Worm (Caenorhabditis elegans) whole organism, young adult: Measurements from ENCODE around the gene cpr-4.

ENCODE experiments used
- B0019.2 ChIP-seq: fragments of 200-800 bp; sonication (Bioruptor generic); conservative IDR thresholded peaks from 2 replicates; pipeline ENCODE4 v1.3.6; 2022; ENCODE audit warnings: missing genetic modification reagents, missing genetic modification characterization, missing compliant biosample characterization
- D2030.7 ChIP-seq: fragments of 200-800 bp; sonication (Bioruptor generic); IDR thresholded peaks from 2 replicates; pipeline ENCODE4 v1.3.6; 2022; ENCODE audit warnings: missing genetic modification reagents, missing genetic modification characterization, missing compliant biosample characterization
- F57C9.4 ChIP-seq: sonication (generic microtip); optimal IDR thresholded peaks from 2 replicates; lab custom pipeline; 2017; ENCODE audit warnings: mild to moderate bottlenecking, missing genetic modification characterization, missing compliant biosample characterization
- Y53F4B.3 ChIP-seq: fragments of 200-800 bp; sonication (Bioruptor generic); IDR thresholded peaks from 2 replicates; pipeline ENCODE4 v1.3.6; 2022; ENCODE audit warnings: missing genetic modification reagents, missing genetic modification characterization, missing compliant biosample characterization
- Y53G8AR.9 ChIP-seq: fragments of 200-800 bp; sonication (Bioruptor generic); conservative IDR thresholded peaks from 2 replicates; pipeline ENCODE4 v1.3.6; 2022; ENCODE audit warnings: missing genetic modification reagents, missing genetic modification characterization, missing compliant biosample characterization
- ama-1 ChIP-seq, 3 experiments: fragments of 150-350 bp in 1 of 3; sonication (generic microtip) in 2 of 3; optimal IDR thresholded peaks; 2 replicates each; lab custom pipeline; 2014 to 2018; ENCODE audit warnings: missing biosample characterization in 2 of 3, missing genetic modification characterization in 2 of 3, missing genetic modification reagents in 2 of 3
- aptf-2 ChIP-seq: fragments of 200-800 bp; sonication (Bioruptor generic); conservative IDR thresholded peaks from 2 replicates; pipeline ENCODE4 v1.3.6; 2022; ENCODE audit warnings: missing genetic modification reagents, missing genetic modification characterization, missing compliant biosample characterization
- atf-7 ChIP-seq: sonication (generic microtip); optimal IDR thresholded peaks from 2 replicates; lab custom pipeline; 2017; ENCODE audit warnings: mild to moderate bottlenecking, missing genetic modification characterization, missing compliant biosample characterization
- athp-1 ChIP-seq: sonication (generic microtip); optimal IDR thresholded peaks from 2 replicates; lab custom pipeline; 2017; ENCODE audit warnings: mild to moderate bottlenecking, missing genetic modification characterization, missing compliant biosample characterization
- attf-5 ChIP-seq: fragments of 200-800 bp; sonication (Bioruptor generic); optimal IDR thresholded peaks from 2 replicates; lab custom pipeline; 2018; ENCODE audit warnings: mild to moderate bottlenecking, missing genetic modification characterization, missing compliant biosample characterization
- ceh-58 ChIP-seq: fragments of 200-800 bp; sonication (Bioruptor generic); IDR thresholded peaks from 2 replicates; pipeline ENCODE4 v1.3.6; 2022; ENCODE audit warnings: missing genetic modification characterization, missing compliant biosample characterization
- ceh-79 ChIP-seq: sonication (generic microtip); optimal IDR thresholded peaks from 2 replicates; lab custom pipeline; 2017; ENCODE audit warnings: mild to moderate bottlenecking, missing genetic modification characterization, missing compliant biosample characterization
- dpff-1 ChIP-seq: sonication (generic microtip); optimal IDR thresholded peaks from 2 replicates; lab custom pipeline; 2017; ENCODE audit warnings: mild to moderate bottlenecking, missing genetic modification characterization, missing compliant biosample characterization
- dpl-1 ChIP-seq: fragments of 150-350 bp; optimal IDR thresholded peaks from 2 replicates; lab custom pipeline; 2014; ENCODE audit warnings: missing biosample characterization, missing genetic modification reagents, missing genetic modification characterization
- efl-1 ChIP-seq: fragments of 150-350 bp; optimal IDR thresholded peaks from 2 replicates; lab custom pipeline; 2014; ENCODE audit warnings: missing biosample characterization, missing genetic modification reagents, missing genetic modification characterization
- egl-44 ChIP-seq: fragments of 200-800 bp; sonication (Bioruptor generic); IDR thresholded peaks from 2 replicates; pipeline ENCODE4 v1.3.6; 2022; ENCODE audit warnings: missing genetic modification reagents, missing genetic modification characterization, missing compliant biosample characterization
- ekl-4 ChIP-seq: fragments of 200-800 bp; sonication (Bioruptor generic); IDR thresholded peaks from 2 replicates; pipeline ENCODE4 v1.3.6; 2022; ENCODE audit warnings: missing genetic modification reagents, missing genetic modification characterization, missing compliant biosample characterization
- him-1 ChIP-seq: sonication (generic microtip); optimal IDR thresholded peaks from 2 replicates; lab custom pipeline; 2016; ENCODE audit warnings: missing genotype, missing genetic modification reagents, missing genetic modification characterization, missing compliant biosample characterization
- hmg-1.2 ChIP-seq: fragments of 200-800 bp; sonication (Bioruptor generic); IDR thresholded peaks from 2 replicates; pipeline ENCODE4 v1.3.6; 2022; ENCODE audit warnings: missing genetic modification reagents, missing genetic modification characterization, missing compliant biosample characterization
- hmg-20 ChIP-seq: fragments of 200-800 bp; sonication (Bioruptor generic); IDR thresholded peaks from 2 replicates; pipeline ENCODE4 v1.3.6; 2022; ENCODE audit warnings: missing genetic modification reagents, missing genetic modification characterization, missing compliant biosample characterization
- hsf-1 ChIP-seq: fragments of 200-800 bp; sonication (Bioruptor generic); IDR thresholded peaks from 2 replicates; pipeline ENCODE4 v1.3.6; 2022; ENCODE audit warnings: missing genetic modification reagents, missing genetic modification characterization, missing compliant biosample characterization
- lag-1 ChIP-seq: fragments of 200-800 bp; sonication (Bioruptor generic); IDR thresholded peaks from 2 replicates; pipeline ENCODE4 v1.3.6; 2022; ENCODE audit warnings: missing genetic modification reagents, missing genetic modification characterization, missing compliant biosample characterization
- lin-35 ChIP-seq, 3 experiments: fragments of 150-350 bp in 2 of 3; sonication (generic microtip) in 1 of 3; optimal IDR thresholded peaks; 2 replicates each; lab custom pipeline; 2014 to 2018; ENCODE audit warnings: missing biosample characterization in 3 of 3, missing genetic modification characterization in 3 of 3, missing genetic modification reagents in 3 of 3
- madf-6 ChIP-seq: fragments of 200-800 bp; sonication (Bioruptor generic); IDR thresholded peaks from 2 replicates; pipeline ENCODE4 v1.3.6; 2022; ENCODE audit warnings: missing genetic modification reagents, missing genetic modification characterization, missing compliant biosample characterization
- mcd-1 ChIP-seq: fragments of 200-800 bp; sonication (Bioruptor generic); IDR thresholded peaks from 2 replicates; pipeline ENCODE4 v1.3.6; 2022; ENCODE audit warnings: missing genetic modification reagents, missing genetic modification characterization, missing compliant biosample characterization
- mes-4 ChIP-seq: sonication (generic microtip); optimal IDR thresholded peaks from 2 replicates; lab custom pipeline; 2016; ENCODE audit warnings: missing genotype, missing genetic modification characterization, missing compliant biosample characterization
- nfya-1 ChIP-seq: sonication (generic microtip); optimal IDR thresholded peaks from 2 replicates; lab custom pipeline; 2017; ENCODE audit warnings: antibody characterized with exemption, missing compliant biosample characterization, missing genetic modification characterization, borderline replicate concordance; ENCODE audit not compliant: insufficient read depth
- nfya-2 ChIP-seq: fragments of 200-800 bp; sonication (Bioruptor generic); IDR thresholded peaks from 2 replicates; pipeline ENCODE4 v1.3.6; 2022; ENCODE audit warnings: missing genetic modification reagents, missing genetic modification characterization, missing compliant biosample characterization
- nhr-120 ChIP-seq: fragments of 200-800 bp; sonication (Bioruptor generic); IDR thresholded peaks from 2 replicates; pipeline ENCODE4 v1.3.6; 2022; ENCODE audit warnings: missing genetic modification characterization, missing compliant biosample characterization
- pbrm-1 ChIP-seq: fragments of 200-800 bp; sonication (Bioruptor generic); IDR thresholded peaks from 2 replicates; pipeline ENCODE4 v1.3.6; 2022; ENCODE audit warnings: missing genetic modification reagents, missing genetic modification characterization, missing compliant biosample characterization
- pha-4 ChIP-seq: fragments of 150-350 bp; sonication (generic microtip); optimal IDR thresholded peaks from 2 replicates; lab custom pipeline; 2014; ENCODE audit warnings: missing biosample characterization, missing genetic modification reagents, missing genetic modification characterization
- repo-1 ChIP-seq: sonication (generic microtip); optimal IDR thresholded peaks from 2 replicates; lab custom pipeline; 2017; ENCODE audit warnings: mild to moderate bottlenecking, missing genetic modification characterization, missing compliant biosample characterization
- snpc-1.3 ChIP-seq: sonication (generic microtip); optimal IDR thresholded peaks from 2 replicates; lab custom pipeline; 2017; ENCODE audit warnings: missing genetic modification characterization, mild to moderate bottlenecking, missing compliant biosample characterization, antibody characterized with exemption, moderate library complexity, missing genotype, missing genetic modification reagents; ENCODE audit not compliant: insufficient read depth
- xnd-1 ChIP-seq: sonication (generic microtip); optimal IDR thresholded peaks from 2 replicates; lab custom pipeline; 2016; ENCODE audit warnings: missing genotype, missing genetic modification reagents, missing genetic modification characterization, missing compliant biosample characterization
- zfh-2 ChIP-seq: fragments of 200-800 bp; sonication (Bioruptor generic); conservative IDR thresholded peaks from 2 replicates; pipeline ENCODE4 v1.3.6; 2022; ENCODE audit warnings: missing genetic modification reagents, missing genetic modification characterization, missing compliant biosample characterization
- zim-3 ChIP-seq: sonication (generic microtip); optimal IDR thresholded peaks from 2 replicates; lab custom pipeline; 2017; ENCODE audit warnings: mild to moderate bottlenecking, missing genetic modification characterization, moderate library complexity, missing compliant biosample characterization
- ztf-18 ChIP-seq: sonication (generic microtip); optimal IDR thresholded peaks from 2 replicates; lab custom pipeline; 2016; ENCODE audit warnings: missing genotype, mild to moderate bottlenecking, missing genetic modification characterization, missing compliant biosample characterization
- ztf-26 ChIP-seq: sonication (generic microtip); optimal IDR thresholded peaks from 2 replicates; lab custom pipeline; 2017; ENCODE audit warnings: missing genetic modification characterization, missing compliant biosample characterization

Gene cpr-4

DNA sequence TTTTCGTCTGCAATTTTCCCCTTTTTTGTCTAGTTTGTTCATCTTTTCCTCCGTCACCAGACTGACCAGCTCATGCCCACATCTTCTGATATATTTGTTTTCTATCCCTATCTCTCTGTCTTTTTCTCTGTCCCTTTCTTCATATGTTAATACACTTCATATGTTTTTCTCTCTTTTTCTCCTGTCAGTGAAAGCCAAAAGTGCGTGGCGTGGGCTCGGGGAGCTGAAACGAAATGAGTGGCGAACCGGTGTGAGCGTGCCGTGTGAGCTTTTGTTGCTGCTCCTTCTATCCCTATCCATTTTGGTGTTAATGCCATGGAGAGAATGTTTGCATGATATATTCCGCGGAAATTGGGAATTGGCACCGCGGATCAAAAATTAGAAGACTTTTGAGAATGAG, 17.4 kb downstream of the cpr-4 start:
- TF ChIP-seq xnd-1: no peak
- no peak for TF ChIP-seq hmg-20 (GFP tag; lab: Robert Waterston, UW)
- TF ChIP-seq snpc-1.3 (tag; lab: Kevin White, UChicago): no peak

DNA sequence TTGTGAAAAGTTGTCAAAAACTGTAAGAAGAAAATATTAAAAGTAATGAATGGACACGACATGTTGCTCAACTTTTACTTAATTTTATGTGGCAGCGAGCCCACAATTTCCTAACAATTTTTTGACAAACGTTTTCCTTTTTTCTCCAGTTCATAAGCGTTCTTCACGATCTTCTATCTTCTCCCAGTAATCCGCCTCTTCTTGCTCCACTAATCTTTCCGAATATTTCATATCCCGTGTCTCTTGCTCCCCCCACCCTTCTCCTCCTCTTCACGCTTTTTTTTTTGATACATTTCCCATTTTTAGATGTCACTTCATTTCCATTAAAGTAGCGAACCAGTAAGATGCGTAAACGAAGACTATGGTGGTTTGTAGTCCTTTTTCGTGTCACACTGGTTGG, 18.5 kb downstream of the cpr-4 start, which contains the start of gene scd-2:
scd-2 (plus strand) TSS at position 301 of the 400 bp plus-strand sequence.
- TF ChIP-seq aptf-2 (GFP tag; lab: Robert Waterston, UW) (no peak), ekl-4 (no peak), ama-1 (optimal IDR thresholded peaks at IDR 0.05; lab: Kevin White, UChicago) (no peak), ama-1 (GFP tag; optimal IDR thresholded peaks at IDR 0.05; lab: Kevin White, UChicago) (no peak), nfya-1 (tag; lab: Kevin White, UChicago) (no peak), egl-44 (GFP tag; lab: Robert Waterston, UW) (no peak), pbrm-1 (GFP tag; lab: Robert Waterston, UW) (no peak), B0019.2 (no peak)

DNA sequence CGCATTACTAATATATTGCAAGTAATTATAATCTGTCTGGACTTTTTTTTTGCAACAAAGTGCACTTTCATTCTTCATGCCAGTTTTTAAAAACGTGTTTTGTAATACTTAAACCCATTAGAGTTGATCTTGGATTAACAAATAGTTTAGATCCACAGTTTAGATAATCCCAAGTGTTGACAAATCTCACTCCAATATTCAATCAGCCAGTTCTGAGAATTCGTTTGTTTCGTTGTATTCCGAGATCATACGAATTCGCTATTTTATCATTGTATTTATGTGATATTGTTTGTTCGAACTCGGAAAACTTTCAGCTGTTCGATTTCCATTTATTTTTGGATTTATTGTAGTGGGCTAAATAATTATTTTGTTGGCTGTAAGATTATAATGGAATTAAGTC, 31.3 kb downstream of the cpr-4 start:
- TF ChIP-seq lag-1 (GFP tag; lab: Robert Waterston, UW): no peak
- no peak for TF ChIP-seq attf-5 (GFP tag; lab: Kevin White, UChicago)

DNA sequence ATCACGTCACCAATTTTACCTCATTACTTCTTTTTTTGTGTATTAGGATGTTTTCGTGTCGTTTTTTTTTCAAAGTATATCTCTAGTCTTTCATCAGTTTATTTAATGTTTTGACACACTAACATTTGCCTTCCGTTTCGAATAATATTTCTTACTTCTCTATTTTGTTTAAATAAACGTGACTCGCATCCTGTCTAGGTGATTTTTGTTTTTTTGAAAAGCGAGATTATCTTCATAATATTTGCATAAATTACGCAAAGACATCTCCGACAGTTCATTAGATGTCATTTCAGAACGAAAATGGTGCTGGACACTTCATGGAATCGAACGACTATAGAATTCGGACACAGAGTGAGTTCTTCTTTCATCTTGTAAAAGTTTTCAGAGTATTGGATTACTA, 34.8 kb downstream of the cpr-4 start, which contains the start of gene T10H9.1:
T10H9.1 (plus strand) TSS at position 301 of the 400 bp plus-strand sequence.
- TF ChIP-seq efl-1 (GFP tag; lab: Kevin White, UChicago) (no peak), ztf-18 (tag; lab: Kevin White, UChicago) (no peak), nhr-120 (GFP tag; lab: Robert Waterston, UW) (no peak), ceh-79 (tag; lab: Kevin White, UChicago) (no peak), zim-3 (tag; lab: Kevin White, UChicago) (no peak)

DNA sequence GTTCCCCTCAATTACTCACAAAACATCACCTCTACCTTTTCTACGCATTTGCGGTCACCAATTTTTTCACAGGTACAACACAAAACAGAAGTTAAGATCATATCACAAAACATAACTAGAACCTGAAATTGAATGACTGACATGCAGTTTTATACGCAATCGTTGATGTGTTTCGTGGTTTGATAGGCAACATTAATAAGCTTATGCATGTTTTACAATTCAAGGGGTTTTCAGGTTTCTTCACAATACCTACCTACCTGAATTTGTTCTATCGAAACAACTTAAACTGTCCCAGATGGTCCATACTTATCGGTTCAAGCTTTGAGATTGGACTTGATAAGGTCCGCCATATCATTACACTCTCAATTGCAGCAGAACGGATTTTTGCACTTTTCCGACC, 36.0 kb downstream of the cpr-4 start:
- no peak for TF ChIP-seq dpff-1 (tag; lab: Kevin White, UChicago)
- TF ChIP-seq F57C9.4 (tag; lab: Kevin White, UChicago): no peak

DNA sequence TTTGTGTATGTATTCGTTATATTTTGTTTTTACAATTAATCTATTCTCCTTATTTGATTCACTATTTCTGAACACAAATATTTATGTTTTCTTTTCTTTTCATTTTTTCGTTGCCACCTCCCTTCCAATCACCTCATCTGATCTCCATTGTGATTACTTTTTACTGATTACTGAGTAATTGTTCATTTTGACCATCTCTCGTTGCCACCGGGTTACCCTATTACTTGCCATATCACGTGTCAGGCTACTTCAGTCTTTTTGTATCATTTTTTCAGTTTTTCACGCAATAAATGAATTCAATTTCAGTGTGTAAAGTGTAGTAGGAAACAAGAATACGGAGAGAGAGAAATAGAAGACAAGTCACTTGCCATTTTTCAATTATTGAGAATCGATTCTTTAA, 37.6 kb downstream of the cpr-4 start, which contains the start of gene T10H9.8:
T10H9.8 (plus strand) TSS at position 301 of the 400 bp plus-strand sequence.
- TF ChIP-seq ztf-26 (tag; lab: Kevin White, UChicago) (peak; percentile 48), lin-35 (GFP tag; optimal IDR thresholded peaks at IDR 0.05; lab: Kevin White, UChicago) (no peak)

DNA sequence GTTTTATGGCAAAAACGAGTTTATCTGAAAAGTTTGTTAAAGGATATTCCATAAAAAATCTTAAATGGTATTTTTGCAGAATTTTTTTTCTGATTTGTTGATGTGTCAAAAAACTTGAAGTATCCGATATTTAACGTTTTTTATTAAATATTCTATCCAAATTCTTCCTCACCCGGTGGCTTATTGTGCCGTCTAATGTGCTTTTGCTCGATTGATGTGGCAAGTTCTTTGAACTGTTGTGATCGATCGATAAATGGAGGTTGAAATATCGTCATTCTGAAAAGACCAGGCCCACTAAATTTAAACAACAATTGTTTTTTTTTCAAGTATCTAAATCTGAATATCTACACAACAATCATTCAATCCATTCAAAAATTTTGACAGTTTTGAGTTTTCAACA, 40.7 kb downstream of the cpr-4 start, which contains the start of gene syx-18:
syx-18 (minus strand) TSS at position 276 of the 400 bp plus-strand sequence.
- peak; percentile 32 for TF ChIP-seq repo-1 (tag; lab: Kevin White, UChicago)
- 0 out of 2 replicates have a peak, but pooled peaks have one; percentile 48 for TF ChIP-seq hsf-1 (GFP tag; lab: Robert Waterston, UW)
- TF ChIP-seq atf-7 (tag; lab: Kevin White, UChicago): peak; percentile 7
- TF ChIP-seq D2030.7: 0 out of 2 replicates have a peak, but pooled peaks have one; percentile 26
- TF ChIP-seq zfh-2 (GFP tag; lab: Robert Waterston, UW): no peak
- no peak for TF ChIP-seq Y53F4B.3
- no peak for TF ChIP-seq hmg-1.2 (GFP tag; lab: Robert Waterston, UW)
- TF ChIP-seq ama-1 (optimal IDR thresholded peaks at IDR 0.05; lab: Kevin White, UChicago): peak; percentile 18
- TF ChIP-seq ama-1 (GFP tag; optimal IDR thresholded peaks at IDR 0.05; lab: Kevin White, UChicago): peak in 1 of 2 experiments; percentile 49
- no peak for TF ChIP-seq egl-44 (GFP tag; lab: Robert Waterston, UW)
- TF ChIP-seq lag-1 (GFP tag; lab: Robert Waterston, UW): no peak
- TF ChIP-seq pha-4 (tag; lab: Kevin White, UChicago): no peak
- TF ChIP-seq him-1: peak; percentile 11
- TF ChIP-seq nfya-2: no peak
- no peak for TF ChIP-seq mes-4
- no peak for TF ChIP-seq mcd-1 (GFP tag; lab: Robert Waterston, UW)
- peak; percentile 53 for TF ChIP-seq madf-6 (GFP tag; lab: Robert Waterston, UW)
- peak; percentile 63 for TF ChIP-seq athp-1 (tag; lab: Kevin White, UChicago)
- TF ChIP-seq ceh-79 (tag; lab: Kevin White, UChicago): no peak
- no peak for TF ChIP-seq ceh-58 (GFP tag; lab: Robert Waterston, UW)
- no peak for TF ChIP-seq dpl-1 (GFP tag; lab: Kevin White, UChicago)
- peak; percentile 73 for TF ChIP-seq Y53G8AR.9 (GFP tag; lab: Robert Waterston, UW)
